Fruit fly (Drosophila melanogaster): Measurements from ENCODE around the gene Ir7f.

Gene Ir7f

dm6 chrX:7883926-7884325 is at the start of gene Ir7f:
Ir7f (minus strand) TSS chrX:7884026.
- TF ChIP-seq CG34367 (tag; optimal IDR thresholded peaks at IDR 0.05) (no peak), CG15710 (tag; optimal IDR thresholded peaks at IDR 0.05) (no peak), CG10348 (GFP tag; IDR thresholded peaks at IDR 0.05) (no peak), CG4496 (GFP tag; IDR thresholded peaks at IDR 0.05) (no peak), fd96Ca (GFP tag; IDR thresholded peaks at IDR 0.05) (no peak), CG12605 (GFP tag; IDR thresholded peaks at IDR 0.05) (no peak), CG8301 (tag; optimal IDR thresholded peaks at IDR 0.05) (no peak), CG13204 (GFP tag; optimal IDR thresholded peaks at IDR 0.05) (no peak), CG17806 (tag; optimal IDR thresholded peaks at IDR 0.05) (no peak), Ets98B (GFP tag; IDR thresholded peaks at IDR 0.05) (no peak), D1 (tag; optimal IDR thresholded peaks at IDR 0.05) (no peak)

DNA sequence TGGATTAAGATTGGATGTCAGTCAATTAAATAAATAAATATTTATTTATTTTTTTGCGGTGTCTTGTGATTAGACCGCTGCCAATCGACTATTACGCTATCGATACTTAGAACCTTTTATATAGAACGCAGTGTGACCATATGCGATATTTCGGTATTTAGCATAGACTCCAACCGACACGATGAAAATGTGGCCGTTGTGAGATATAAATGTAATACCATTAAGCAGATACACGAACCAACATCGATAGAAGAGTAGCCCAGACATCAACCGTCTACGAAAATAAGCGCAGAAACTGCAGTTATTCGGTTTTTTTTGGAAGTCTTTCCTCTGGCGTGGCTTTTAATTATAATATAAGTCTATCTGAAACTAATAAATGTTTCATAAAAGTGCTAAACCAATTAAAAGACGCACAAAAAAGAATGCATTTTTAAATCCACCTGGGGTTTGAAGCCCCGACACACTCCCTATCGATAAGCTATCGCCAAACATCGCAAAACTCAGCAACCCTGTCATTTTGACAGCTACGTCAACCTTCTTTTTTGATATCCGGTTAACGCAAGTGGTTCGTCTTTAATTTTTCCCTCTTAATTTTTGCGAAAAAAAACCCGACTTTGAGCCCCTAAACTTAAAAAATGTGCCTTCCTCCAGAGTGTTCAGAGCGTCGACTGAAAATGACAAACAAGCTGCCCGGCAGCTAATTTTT is 49.5 kb upstream of the Ir7f start, which contains the start of the genes Dhdds and RpS14a:
Gene Dhdds, minus strand, starts transcription at position 142 of the 706 bp plus-strand sequence.
Gene RpS14a, plus strand, starts transcription at position 533 of the 706 bp plus-strand sequence.
- TF ChIP-seq Snoo (tag; optimal IDR thresholded peaks at IDR 0.05) (peak; percentile 55), CG12605 (GFP tag; IDR thresholded peaks at IDR 0.05) (0 out of 2 replicates have a peak, but pooled peaks have one; percentile 18), CG34367 (tag; optimal IDR thresholded peaks at IDR 0.05) (peak; percentile 38), EcR (GFP tag; optimal IDR thresholded peaks at IDR 0.05) (no peak), CG8301 (tag; optimal IDR thresholded peaks at IDR 0.05) (no peak), Pif1A (GFP tag; optimal IDR thresholded peaks at IDR 0.05) (peak; percentile 32), gl (tag; optimal IDR thresholded peaks at IDR 0.05) (peak; percentile 1)

DNA sequence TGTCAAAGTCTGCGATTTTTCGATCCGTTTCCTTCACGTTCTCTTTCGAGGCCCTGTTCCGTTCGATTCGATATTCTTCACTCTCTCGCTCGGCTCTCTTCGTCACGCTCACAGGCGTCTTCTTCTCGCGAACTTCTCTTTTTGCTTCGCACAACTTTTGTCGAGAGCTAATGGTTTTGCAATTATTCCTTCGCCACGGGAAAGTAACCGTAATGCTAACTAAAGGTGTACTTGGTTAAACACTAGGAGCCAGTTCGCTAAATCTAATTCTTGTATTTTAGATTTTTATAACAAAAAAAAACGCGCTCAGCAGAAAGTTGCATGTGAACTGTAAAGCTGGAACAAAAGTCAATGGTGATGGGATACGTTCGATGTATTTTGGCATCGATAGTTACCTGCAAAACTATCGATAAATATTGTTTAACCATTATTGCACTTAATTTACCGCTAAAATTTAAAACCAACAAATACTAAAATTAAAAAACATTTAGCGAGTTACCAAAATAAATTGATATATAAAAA is 47.3 kb upstream of the Ir7f start, which contains the start of gene mahe:
Gene mahe, minus strand, starts transcription at position 355 of the 522 bp plus-strand sequence.
- TF ChIP-seq CG32121 (GFP tag; IDR thresholded peaks at IDR 0.05): peak; percentile 25; the same call in 1 of the 2 replicates
- TF ChIP-seq CG12605 (GFP tag; IDR thresholded peaks at IDR 0.05): peak; percentile 31; the same call in 1 of the 2 replicates
- TF ChIP-seq CG4496 (GFP tag; IDR thresholded peaks at IDR 0.05): no peak
- TF ChIP-seq CG9948 (tag; optimal IDR thresholded peaks at IDR 0.05): no peak
- 0 out of 2 replicates have a peak, but pooled peaks have one; percentile 4 for TF ChIP-seq Ets98B (GFP tag; IDR thresholded peaks at IDR 0.05)
- TF ChIP-seq Pif1B (GFP tag; optimal IDR thresholded peaks at IDR 0.05): peak; percentile 0
- TF ChIP-seq EcR (GFP tag; optimal IDR thresholded peaks at IDR 0.05): no peak

- TF ChIP-seq Ets98B (GFP tag; IDR thresholded peaks at IDR 0.05): no peak
- TF ChIP-seq Snoo (tag; optimal IDR thresholded peaks at IDR 0.05): peak; percentile 5
- no peak for TF ChIP-seq CG10348 (GFP tag; IDR thresholded peaks at IDR 0.05)
- TF ChIP-seq gl (tag; optimal IDR thresholded peaks at IDR 0.05): no peak
- TF ChIP-seq Pif1B (GFP tag; optimal IDR thresholded peaks at IDR 0.05): no peak
- no peak for TF ChIP-seq CG34367 (tag; optimal IDR thresholded peaks at IDR 0.05)
- TF ChIP-seq CG32121 (GFP tag; IDR thresholded peaks at IDR 0.05): 0 out of 2 replicates have a peak, but pooled peaks have one; percentile 34
- TF ChIP-seq CG12605 (GFP tag; IDR thresholded peaks at IDR 0.05): peak; percentile 40; the same call in 1 of the 2 replicates
- no peak; the same call in 2 of the 3 replicates for TF ChIP-seq CG4496 (GFP tag; IDR thresholded peaks at IDR 0.05)
- no peak for TF ChIP-seq CG14655 (GFP tag; optimal IDR thresholded peaks at IDR 0.05)
- TF ChIP-seq EcR (GFP tag; optimal IDR thresholded peaks at IDR 0.05): peak; percentile 40
- no peak for TF ChIP-seq Pif1A (GFP tag; optimal IDR thresholded peaks at IDR 0.05)
- TF ChIP-seq CG8301 (tag; optimal IDR thresholded peaks at IDR 0.05): peak; percentile 20
- TF ChIP-seq CG9948 (tag; optimal IDR thresholded peaks at IDR 0.05): no peak
Observed at dm6 chrX:7930236-7931027, 46.6 kb upstream of the Ir7f start.

dm6 chrX:7924913-7925312 is 41.1 kb upstream of the Ir7f start:
- TF ChIP-seq gl (tag; optimal IDR thresholded peaks at IDR 0.05) (no peak), CG34367 (tag; optimal IDR thresholded peaks at IDR 0.05) (no peak), CG8301 (tag; optimal IDR thresholded peaks at IDR 0.05) (no peak), CG13204 (GFP tag; optimal IDR thresholded peaks at IDR 0.05) (no peak), CG32121 (GFP tag; IDR thresholded peaks at IDR 0.05) (no peak), Pif1B (GFP tag; optimal IDR thresholded peaks at IDR 0.05) (no peak), CG4496 (GFP tag; IDR thresholded peaks at IDR 0.05) (no peak), D1 (tag; optimal IDR thresholded peaks at IDR 0.05) (no peak), CG9948 (tag; optimal IDR thresholded peaks at IDR 0.05) (no peak), CG12605 (GFP tag; IDR thresholded peaks at IDR 0.05) (no peak), Ets98B (GFP tag; IDR thresholded peaks at IDR 0.05) (no peak), fd96Ca (GFP tag; IDR thresholded peaks at IDR 0.05) (no peak), CG10348 (GFP tag; IDR thresholded peaks at IDR 0.05) (no peak), CG17806 (tag; optimal IDR thresholded peaks at IDR 0.05) (no peak), Pif1A (GFP tag; optimal IDR thresholded peaks at IDR 0.05) (no peak)

dm6 chrX:7923063-7923462 is 39.2 kb upstream of the Ir7f start:
- no peak for TF ChIP-seq CG17806 (tag; optimal IDR thresholded peaks at IDR 0.05)
- no peak for TF ChIP-seq fd96Ca (GFP tag; IDR thresholded peaks at IDR 0.05)
- TF ChIP-seq CG32121 (GFP tag; IDR thresholded peaks at IDR 0.05): peak; percentile 35; the same call in 1 of the 2 replicates
- no peak for TF ChIP-seq CG13204 (GFP tag; optimal IDR thresholded peaks at IDR 0.05)

Measured in whole organism, pupa.